Fruit fly (Drosophila melanogaster): Measurements from ENCODE around the gene Taf9.
A peak's percentile ranks its signal among the peaks of the same experiment; 100 is the strongest.

Taf9 gene

dm6 chrX:17844623-17845022, 2.7 kb downstream of the Taf9 start, which contains the start of the genes CG8142 and Ucp4A (continued):
- peak; percentile 30 for TF ChIP-seq CG8089 (GFP tag; optimal IDR thresholded peaks at IDR 0.05)
- no peak for TF ChIP-seq hbn (GFP tag; IDR thresholded peaks at IDR 0.05; ENCODE audit: partially characterized antibody)
- TF ChIP-seq CG16779 (GFP tag; IDR thresholded peaks at IDR 0.05) = peak; percentile 86
- TF ChIP-seq CG4617 (GFP tag; optimal IDR thresholded peaks at IDR 0.05; ENCODE audit: borderline replicate concordance) = peak; percentile 87
- peak; percentile 74 for TF ChIP-seq Adf1 (GFP tag; IDR thresholded peaks at IDR 0.05)
- TF ChIP-seq CG32532 (GFP tag; IDR thresholded peaks at IDR 0.05) = peak; percentile 95
- TF ChIP-seq Doc3 (GFP tag; IDR thresholded peaks at IDR 0.05; ENCODE audit: partially characterized antibody) = no peak
- peak; percentile 96 for TF ChIP-seq Aef1 (GFP tag; IDR thresholded peaks at IDR 0.05)
- TF ChIP-seq YL-1 (GFP tag; optimal IDR thresholded peaks at IDR 0.05) = peak; percentile 41
- TF ChIP-seq HLH3B (GFP tag; IDR thresholded peaks at IDR 0.05) = peak; percentile 95
- TF ChIP-seq dmrt99B (tag; optimal IDR thresholded peaks at IDR 0.05) = peak; percentile 92
- TF ChIP-seq MBD-R2 (GFP tag; IDR thresholded peaks at IDR 0.05) = peak; percentile 89
- TF ChIP-seq CHES-1-like (GFP tag; optimal IDR thresholded peaks at IDR 0.05) = no peak
- TF ChIP-seq CG14441 (GFP tag; IDR thresholded peaks at IDR 0.05) = peak; percentile 97
- TF ChIP-seq row (GFP tag; IDR thresholded peaks at IDR 0.05) = peak; percentile 99
- TF ChIP-seq NK7.1 (GFP tag; optimal IDR thresholded peaks at IDR 0.05) = no peak
- peak; percentile 92 for TF ChIP-seq Hr3 (GFP tag; optimal IDR thresholded peaks at IDR 0.05)
- peak; percentile 70 for TF ChIP-seq org-1 (GFP tag; optimal IDR thresholded peaks at IDR 0.05)
- no peak for TF ChIP-seq inv (GFP tag; IDR thresholded peaks at IDR 0.05; ENCODE audit: partially characterized antibody)
- TF ChIP-seq so (GFP tag; IDR thresholded peaks at IDR 0.05) = peak; percentile 91
- peak; percentile 87 for TF ChIP-seq CG30431 (GFP tag; optimal IDR thresholded peaks at IDR 0.05)
- peak; percentile 93 for TF ChIP-seq fd96Cb (tag; optimal IDR thresholded peaks at IDR 0.05)
- no peak for TF ChIP-seq gfzf (GFP tag; optimal IDR thresholded peaks at IDR 0.05)
- peak; percentile 79 for TF ChIP-seq CG17385 (GFP tag; optimal IDR thresholded peaks at IDR 0.05)
- TF ChIP-seq sd (tag; optimal IDR thresholded peaks at IDR 0.05) = peak; percentile 61
- no peak for TF ChIP-seq CG9876 (GFP tag; optimal IDR thresholded peaks at IDR 0.05)
- peak; percentile 85 for TF ChIP-seq gt (GFP tag; IDR thresholded peaks at IDR 0.05)
- peak; percentile 48 for TF ChIP-seq Elba2 (GFP tag; optimal IDR thresholded peaks at IDR 0.05)
- TF ChIP-seq sqz (GFP tag; optimal IDR thresholded peaks at IDR 0.05) = peak; percentile 90
- peak; percentile 42 for TF ChIP-seq Camta (GFP tag; optimal IDR thresholded peaks at IDR 0.05)
- peak; percentile 51; the same call in 1 of the 2 replicates for TF ChIP-seq Dip2 (GFP tag; IDR thresholded peaks at IDR 0.05)
- TF ChIP-seq CG6765 (GFP tag; optimal IDR thresholded peaks at IDR 0.05) = peak; percentile 77
- peak; percentile 80 for TF ChIP-seq Ravus (GFP tag; IDR thresholded peaks at IDR 0.05)
- peak; percentile 75 for TF ChIP-seq tup (GFP tag; optimal IDR thresholded peaks at IDR 0.05)
- TF ChIP-seq CG7786 (GFP tag; optimal IDR thresholded peaks at IDR 0.05) = peak; percentile 46
- TF ChIP-seq dm (GFP tag; optimal IDR thresholded peaks at IDR 0.05) = peak; percentile 26
- peak; percentile 97 for TF ChIP-seq esg (GFP tag; conservative IDR thresholded peaks at IDR 0.05)
- TF ChIP-seq CG11695 (GFP tag; IDR thresholded peaks at IDR 0.05) = peak; percentile 94
- TF ChIP-seq oc (tag; optimal IDR thresholded peaks at IDR 0.05) = peak; percentile 78
- no peak for TF ChIP-seq p53 (GFP tag; optimal IDR thresholded peaks at IDR 0.05)
- peak; percentile 62 for TF ChIP-seq zfh2 (GFP tag; optimal IDR thresholded peaks at IDR 0.05)
- TF ChIP-seq Sox100B (GFP tag; optimal IDR thresholded peaks at IDR 0.05) = peak; percentile 90
- TF ChIP-seq Vsx1 (GFP tag; optimal IDR thresholded peaks at IDR 0.05) = peak; percentile 68
- peak; percentile 84 for TF ChIP-seq NfI (GFP tag; optimal IDR thresholded peaks at IDR 0.05)
- peak; percentile 70 for TF ChIP-seq ems (GFP tag; optimal IDR thresholded peaks at IDR 0.05)
- peak; percentile 90 for TF ChIP-seq CG10979 (tag; optimal IDR thresholded peaks at IDR 0.05)
- TF ChIP-seq pfk (GFP tag; optimal IDR thresholded peaks at IDR 0.05) = peak; percentile 19
- TF ChIP-seq dmrt11E (tag; optimal IDR thresholded peaks at IDR 0.05) = peak; percentile 91
- TF ChIP-seq CG4820 (GFP tag; optimal IDR thresholded peaks at IDR 0.05) = peak; percentile 91
- TF ChIP-seq tio (GFP tag; optimal IDR thresholded peaks at IDR 0.05) = peak; percentile 91
- TF ChIP-seq zfh1 (GFP tag; IDR thresholded peaks at IDR 0.05) = peak; percentile 96

All from whole organism, embryonic.